Worm (Caenorhabditis elegans) whole organism, late embryonic: Measurements from ENCODE around the gene kcc-2.

ENCODE experiments used
- C08G9.2 ChIP-seq: sonication (generic microtip); optimal IDR thresholded peaks from 2 replicates; lab custom pipeline; 2016; ENCODE audit warnings: mild to moderate bottlenecking, missing genetic modification characterization, moderate library complexity, missing compliant biosample characterization
- C38D4.7 ChIP-seq: fragments of 200-800 bp; sonication (Bioruptor generic); optimal IDR thresholded peaks from 2 replicates; lab custom pipeline; 2018; ENCODE audit warnings: mild to moderate bottlenecking, missing genetic modification characterization, moderate library complexity, missing compliant biosample characterization
- F13H6.1 ChIP-seq: sonication (generic microtip); optimal IDR thresholded peaks from 2 replicates; lab custom pipeline; 2016; ENCODE audit warnings: missing genetic modification characterization, missing compliant biosample characterization
- K02D7.2 ChIP-seq: sonication (generic microtip); optimal IDR thresholded peaks from 2 replicates; lab custom pipeline; 2017; ENCODE audit warnings: mild to moderate bottlenecking, missing genetic modification characterization, missing compliant biosample characterization
- T23F11.4 ChIP-seq: fragments of 200-800 bp; sonication (Bioruptor generic); optimal IDR thresholded peaks from 2 replicates; lab custom pipeline; 2018; ENCODE audit warnings: mild to moderate bottlenecking, missing genetic modification characterization, missing compliant biosample characterization
- Y22D7AL.16 ChIP-seq: sonication (generic microtip); optimal IDR thresholded peaks from 2 replicates; lab custom pipeline; 2016; ENCODE audit warnings: missing genetic modification characterization, missing compliant biosample characterization
- ahr-1 ChIP-seq: sonication (generic microtip); optimal IDR thresholded peaks from 2 replicates; lab custom pipeline; 2016; ENCODE audit warnings: missing genetic modification characterization, missing compliant biosample characterization
- ama-1 ChIP-seq: fragments of 150-350 bp; optimal IDR thresholded peaks from 2 replicates; lab custom pipeline; 2014
- ceh-14 ChIP-seq: sonication (generic microtip); optimal IDR thresholded peaks from 2 replicates; lab custom pipeline; 2016; ENCODE audit warnings: missing genotype, missing genetic modification characterization, missing compliant biosample characterization
- ceh-18 ChIP-seq: sonication (generic microtip); optimal IDR thresholded peaks from 2 replicates; lab custom pipeline; 2016; ENCODE audit warnings: missing genetic modification characterization, missing compliant biosample characterization
- ceh-30 ChIP-seq: fragments of 150-350 bp; optimal IDR thresholded peaks from 2 replicates; lab custom pipeline; 2014; ENCODE audit warnings: missing biosample characterization, missing genetic modification characterization
- ceh-31 ChIP-seq: sonication (generic microtip); optimal IDR thresholded peaks from 2 replicates; lab custom pipeline; 2016; ENCODE audit warnings: missing genetic modification characterization, missing compliant biosample characterization
- ceh-34 ChIP-seq: sonication (generic microtip); optimal IDR thresholded peaks from 2 replicates; lab custom pipeline; 2016; ENCODE audit warnings: mild to moderate bottlenecking, missing genetic modification characterization, missing compliant biosample characterization
- ceh-48 ChIP-seq: sonication (generic microtip); optimal IDR thresholded peaks from 2 replicates; lab custom pipeline; 2016; ENCODE audit warnings: missing genetic modification characterization, inconsistent platforms, missing compliant biosample characterization
- elt-2 ChIP-seq: sonication (generic microtip); optimal IDR thresholded peaks from 2 replicates; lab custom pipeline; 2016; ENCODE audit warnings: missing genetic modification reagents, missing genetic modification characterization, missing compliant biosample characterization
- ets-4 ChIP-seq: sonication (generic microtip); optimal IDR thresholded peaks from 2 replicates; lab custom pipeline; 2016; ENCODE audit warnings: missing genetic modification characterization, missing compliant biosample characterization
- fax-1 ChIP-seq: sonication (generic microtip); optimal IDR thresholded peaks from 2 replicates; lab custom pipeline; 2016; ENCODE audit warnings: missing genotype, missing genetic modification characterization, missing compliant biosample characterization
- fkh-10 ChIP-seq: fragments of 150-350 bp; optimal IDR thresholded peaks from 2 replicates; lab custom pipeline; 2014; ENCODE audit warnings: missing biosample characterization, missing genetic modification reagents, missing genetic modification characterization
- hlh-8 ChIP-seq: sonication (generic microtip); optimal IDR thresholded peaks from 2 replicates; lab custom pipeline; 2016; ENCODE audit warnings: missing genotype, missing genetic modification characterization, missing compliant biosample characterization
- nfya-1 ChIP-seq: sonication (generic microtip); optimal IDR thresholded peaks from 2 replicates; lab custom pipeline; 2017; ENCODE audit warnings: missing genetic modification characterization, mild to moderate bottlenecking, missing compliant biosample characterization, antibody characterized with exemption, moderate library complexity
- nhr-232 ChIP-seq: sonication (generic microtip); optimal IDR thresholded peaks from 2 replicates; lab custom pipeline; 2016; ENCODE audit warnings: missing genetic modification characterization, missing compliant biosample characterization
- npax-4 ChIP-seq: sonication (generic microtip); optimal IDR thresholded peaks from 2 replicates; lab custom pipeline; 2016; ENCODE audit warnings: missing genetic modification characterization, missing compliant biosample characterization
- pat-9 ChIP-seq: fragments of 200-800 bp; sonication (Bioruptor generic); optimal IDR thresholded peaks from 2 replicates; lab custom pipeline; 2018; ENCODE audit warnings: mild to moderate bottlenecking, missing genetic modification characterization, moderate library complexity, missing compliant biosample characterization
- pax-1 ChIP-seq: fragments of 150-350 bp; optimal IDR thresholded peaks from 2 replicates; lab custom pipeline; 2014; ENCODE audit warnings: missing biosample characterization, missing genetic modification characterization
- pha-4 ChIP-seq: fragments of 150-350 bp; optimal IDR thresholded peaks from 2 replicates; lab custom pipeline; 2018; ENCODE audit warnings: missing biosample characterization, missing genetic modification reagents, missing genetic modification characterization
- ref-2 ChIP-seq: sonication (generic microtip); optimal IDR thresholded peaks from 2 replicates; lab custom pipeline; 2016; ENCODE audit warnings: missing genetic modification characterization, missing compliant biosample characterization
- rnt-1 ChIP-seq: sonication (generic microtip); optimal IDR thresholded peaks from 2 replicates; lab custom pipeline; 2016; ENCODE audit warnings: missing genetic modification characterization, missing compliant biosample characterization
- syd-9 ChIP-seq: sonication (generic microtip); optimal IDR thresholded peaks from 2 replicates; lab custom pipeline; 2016; ENCODE audit warnings: mild to moderate bottlenecking, missing genetic modification characterization, moderate library complexity, missing compliant biosample characterization
- tbx-7 ChIP-seq: sonication (generic microtip); optimal IDR thresholded peaks from 2 replicates; lab custom pipeline; 2016; ENCODE audit warnings: missing genotype, missing genetic modification characterization, missing compliant biosample characterization

Gene kcc-2

DNA sequence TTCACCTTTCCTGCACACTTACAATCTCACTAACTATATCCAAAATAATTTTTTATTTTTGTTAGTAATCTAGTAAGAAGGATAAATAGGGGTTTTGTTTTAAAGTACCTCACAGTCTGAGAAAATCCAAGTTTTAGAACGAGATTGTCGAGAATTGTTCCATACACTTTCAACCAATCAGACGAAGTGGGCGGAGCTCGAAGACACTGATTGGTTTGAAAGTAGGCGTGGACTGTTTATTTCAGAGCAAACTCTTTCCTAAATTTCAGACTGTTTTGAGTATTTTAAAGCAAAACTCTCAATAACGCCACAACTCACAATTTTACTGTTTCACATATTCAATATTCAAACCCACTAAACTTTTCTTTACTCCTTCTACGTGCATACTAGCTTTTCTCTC is 30.2 kb downstream of the kcc-2 start:
- peak; percentile 72 for TF ChIP-seq nfya-1 (tag; lab: Kevin White, UChicago)
- no peak for TF ChIP-seq ref-2 (tag; lab: Kevin White, UChicago)
- TF ChIP-seq ceh-31 (tag; lab: Kevin White, UChicago), result no peak
- TF ChIP-seq ceh-14 (tag; lab: Kevin White, UChicago), result no peak
- TF ChIP-seq, all 69 proteins: peak for 1

DNA sequence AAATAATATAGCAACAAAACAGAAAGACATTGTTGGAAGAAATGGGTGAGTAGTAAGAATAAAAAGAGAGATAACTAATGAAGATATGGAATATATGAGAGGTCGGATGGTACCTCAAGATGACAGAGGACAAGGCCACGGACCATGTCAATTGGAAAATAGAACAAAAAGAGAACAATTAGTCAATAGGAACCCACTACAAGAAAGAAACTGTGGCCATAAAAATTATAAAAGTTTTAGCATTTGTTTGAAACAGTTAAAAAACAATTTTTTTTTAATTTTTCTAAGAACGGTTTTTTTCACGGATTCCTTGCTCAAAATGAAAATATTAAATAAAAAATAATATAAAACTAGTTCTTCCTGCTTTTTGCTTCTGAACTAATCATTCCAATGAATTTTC is 35.4 kb downstream of the kcc-2 start, which contains the start of gene cpg-20:
cpg-20 (minus strand) TSS at position 101 of the 400 bp plus-strand sequence.
- TF ChIP-seq ets-4 (tag; lab: Kevin White, UChicago) (no peak), ahr-1 (tag; lab: Kevin White, UChicago) (no peak), hlh-8 (tag; lab: Kevin White, UChicago) (no peak), ref-2 (tag; lab: Kevin White, UChicago) (no peak), nhr-232 (tag; lab: Kevin White, UChicago) (no peak), tbx-7 (tag; lab: Kevin White, UChicago) (no peak), ceh-18 (no peak), ama-1 (lab: Kevin White, UChicago) (no peak), ceh-48 (tag; lab: Kevin White, UChicago) (no peak), pha-4 (no peak), ceh-34 (tag; lab: Kevin White, UChicago) (no peak), F13H6.1 (tag; lab: Kevin White, UChicago) (no peak), pax-1 (tag; lab: Kevin White, UChicago) (no peak), rnt-1 (no peak), Y22D7AL.16 (tag; lab: Kevin White, UChicago) (no peak)
- TF ChIP-seq, all 69 proteins: peak for 0

DNA sequence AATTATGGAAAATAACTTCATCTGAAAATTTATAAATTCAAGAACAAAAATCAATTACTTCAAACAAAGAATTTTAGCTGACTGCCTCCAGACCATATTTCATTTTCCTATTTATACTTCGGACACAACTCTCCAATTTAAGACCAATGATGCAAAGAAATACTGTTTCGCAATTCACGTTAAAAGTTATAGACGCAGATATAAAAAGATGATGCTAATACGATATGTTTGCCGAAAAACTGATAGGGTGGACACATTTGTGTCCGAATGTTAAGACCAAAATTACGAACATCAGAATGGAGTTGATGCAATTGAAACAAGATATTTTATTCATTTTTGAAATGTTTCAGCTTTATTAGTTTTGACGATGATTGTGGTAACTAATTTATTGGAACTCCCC is 39.1 kb downstream of the kcc-2 start, which contains the start of gene ugt-19:
ugt-19 (minus strand) TSS at position 28 of the 400 bp plus-strand sequence.
- TF ChIP-seq elt-2 (tag; lab: Kevin White, UChicago) (peak; percentile 19), C38D4.7 (no peak)
- TF ChIP-seq, all 69 proteins: peak for 1

DNA sequence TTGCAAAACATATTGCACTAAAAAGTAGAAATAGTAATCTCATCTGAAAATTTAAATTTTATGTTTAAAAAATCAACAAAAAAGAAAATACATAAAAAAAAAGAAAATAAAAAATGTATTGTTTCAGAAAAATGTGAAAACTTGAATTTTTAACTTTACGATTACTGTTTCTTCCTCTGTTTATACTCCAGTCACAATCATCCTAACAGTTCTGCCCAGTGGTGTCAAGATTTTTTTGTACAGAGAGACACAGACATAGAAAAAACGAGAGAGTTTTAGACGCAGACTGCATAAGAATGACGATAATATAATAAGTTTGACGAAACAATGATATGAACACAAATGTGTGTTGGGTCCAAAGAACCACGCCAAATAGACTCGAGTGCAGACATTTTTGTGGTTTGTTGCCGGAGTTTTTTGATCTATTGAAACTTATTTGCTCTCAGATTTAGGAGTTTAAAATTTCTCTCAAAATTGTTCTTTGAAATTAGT is 42.8 kb downstream of the kcc-2 start, which contains the start of gene ugt-20:
ugt-20 (minus strand) TSS at position 51 of the 492 bp plus-strand sequence.
- TF ChIP-seq elt-2 (tag; lab: Kevin White, UChicago), result peak; percentile 48
- no peak for TF ChIP-seq ceh-30 (tag; lab: Kevin White, UChicago)
- TF ChIP-seq C08G9.2 (tag; lab: Kevin White, UChicago), result no peak

DNA sequence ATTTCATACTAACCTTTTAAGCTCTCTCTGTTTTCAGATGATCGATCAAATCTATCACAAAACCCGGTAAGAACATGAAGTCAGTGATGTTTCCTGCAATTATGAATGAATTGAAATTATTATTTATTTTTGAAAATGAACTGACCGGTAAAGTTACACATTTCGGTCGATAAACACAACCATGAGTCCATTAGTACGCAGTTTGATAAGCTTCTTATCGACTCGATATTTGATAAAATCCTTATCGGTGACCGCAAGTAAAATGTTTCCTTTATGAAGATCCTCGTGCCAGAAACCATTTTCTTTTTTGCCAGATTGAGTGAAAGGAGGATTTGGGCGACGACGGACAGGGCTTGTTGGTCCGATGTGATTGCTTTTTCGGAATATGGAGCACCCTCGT is 45.7 kb downstream of the kcc-2 start:
- TF ChIP-seq elt-2 (tag; lab: Kevin White, UChicago), result peak; percentile 74
- no peak for TF ChIP-seq ets-4 (tag; lab: Kevin White, UChicago)
- no peak for TF ChIP-seq fax-1 (tag; lab: Kevin White, UChicago)
- TF ChIP-seq syd-9, result no peak
- no peak for TF ChIP-seq npax-4 (tag; lab: Kevin White, UChicago)

DNA sequence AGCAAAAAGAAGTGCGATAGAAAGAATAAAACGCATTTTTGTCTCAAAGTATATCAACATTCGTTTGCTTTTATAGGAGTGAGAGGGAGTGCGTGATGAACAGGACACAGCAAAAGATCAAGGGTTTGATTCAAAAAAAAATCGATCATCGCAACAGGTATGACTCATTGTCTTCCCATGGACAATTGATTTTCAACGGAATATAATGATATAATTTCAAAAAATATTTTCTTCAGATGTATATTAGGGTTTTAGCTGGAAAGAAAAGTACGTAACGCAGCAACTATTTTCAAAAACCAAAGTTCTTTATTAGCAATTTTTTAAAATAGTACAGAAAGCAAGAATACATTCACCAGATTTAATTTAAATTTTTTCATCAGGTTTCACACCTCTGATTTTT is 51.5 kb downstream of the kcc-2 start, which contains the start of gene K08B4.7:
K08B4.7 (minus strand) TSS at position 101 of the 400 bp plus-strand sequence.
- TF ChIP-seq nfya-1 (tag; lab: Kevin White, UChicago) (no peak), C38D4.7 (no peak), ceh-30 (tag; lab: Kevin White, UChicago) (no peak), ets-4 (tag; lab: Kevin White, UChicago) (no peak), pat-9 (no peak), K02D7.2 (tag; lab: Kevin White, UChicago) (no peak), ceh-14 (tag; lab: Kevin White, UChicago) (no peak), fkh-10 (no peak), ref-2 (tag; lab: Kevin White, UChicago) (no peak), T23F11.4 (GFP tag; lab: Kevin White, UChicago) (no peak)
